Worm (Caenorhabditis elegans) whole organism, L2 larva: ENCODE measurements around the gene JC8.16.

Experiments used
- blmp-1 ChIP-seq: sonication (generic microtip); optimal IDR thresholded peaks from 2 replicates; lab custom pipeline; 2017; ENCODE audit warnings: missing genetic modification characterization, mild to moderate bottlenecking, missing compliant biosample characterization, antibody characterized with exemption, moderate library complexity; ENCODE audit not compliant: insufficient read depth
- ceh-82 ChIP-seq: fragments of 150-350 bp; optimal IDR thresholded peaks from 2 replicates; lab custom pipeline; 2014; ENCODE audit warnings: missing biosample characterization, missing genetic modification characterization
- nhr-129 ChIP-seq: fragments of 150-350 bp; optimal IDR thresholded peaks from 2 replicates; lab custom pipeline; 2014; ENCODE audit warnings: missing biosample characterization, missing genetic modification characterization
- nhr-25 ChIP-seq: fragments of 150-350 bp; sonication (generic microtip); optimal IDR thresholded peaks from 3 replicates; lab custom pipeline; 2014; ENCODE audit warnings: missing biosample characterization, missing genetic modification characterization
- skn-1 ChIP-seq: sonication (generic microtip); optimal IDR thresholded peaks from 2 replicates; lab custom pipeline; 2017; ENCODE audit warnings: missing biosample characterization, missing genetic modification characterization
- sma-9 ChIP-seq, 2 experiments: fragments of 150-350 bp in 1 of 2; sonication (generic microtip) in 1 of 2; optimal IDR thresholded peaks; 2 replicates each; lab custom pipeline; 2014 to 2016; ENCODE audit warnings: missing genetic modification characterization in 2 of 2, mild to moderate bottlenecking in 1 of 2, missing biosample characterization in 1 of 2, missing compliant biosample characterization in 1 of 2, missing genetic modification reagents in 1 of 2, moderate library complexity in 1 of 2
- snpc-4 ChIP-seq: fragments of 150-350 bp; optimal IDR thresholded peaks from 2 replicates; lab custom pipeline; 2014; ENCODE audit warnings: missing biosample characterization, missing genetic modification characterization
- unc-55 ChIP-seq: fragments of 150-350 bp; sonication (generic microtip); optimal IDR thresholded peaks from 3 replicates; lab custom pipeline; 2014; ENCODE audit warnings: missing biosample characterization, missing genetic modification reagents, missing genetic modification characterization
- unc-62 ChIP-seq: fragments of 150-350 bp; optimal IDR thresholded peaks from 2 replicates; lab custom pipeline; 2014; ENCODE audit warnings: missing biosample characterization, missing genetic modification reagents, missing genetic modification characterization

- no peak for TF ChIP-seq sma-9 (GFP tag; optimal IDR thresholded peaks at IDR 0.05; lab: Kevin White, UChicago)
- no peak for TF ChIP-seq sma-9 (tag; optimal IDR thresholded peaks at IDR 0.05; lab: Kevin White, UChicago)
- no peak for TF ChIP-seq nhr-129 (tag; lab: Kevin White, UChicago)
- no peak for TF ChIP-seq ceh-82
- no peak for TF ChIP-seq snpc-4
- TF ChIP-seq unc-62 (GFP tag; lab: Kevin White, UChicago) = no peak
- no peak for TF ChIP-seq unc-55 (GFP tag; lab: Kevin White, UChicago)
- no peak for TF ChIP-seq blmp-1 (tag; lab: Kevin White, UChicago)
- no peak for TF ChIP-seq nhr-25 (tag; lab: Kevin White, UChicago)
- no peak for TF ChIP-seq skn-1 (tag; lab: Kevin White, UChicago)
These were observed 41.1 kb downstream of the JC8.16 start, which contains the start of gene kdp-1 for ce11 chrIV:13300109-13300508.
